Worm (Caenorhabditis elegans): ENCODE data around the gene H40L08.9.

DNA sequence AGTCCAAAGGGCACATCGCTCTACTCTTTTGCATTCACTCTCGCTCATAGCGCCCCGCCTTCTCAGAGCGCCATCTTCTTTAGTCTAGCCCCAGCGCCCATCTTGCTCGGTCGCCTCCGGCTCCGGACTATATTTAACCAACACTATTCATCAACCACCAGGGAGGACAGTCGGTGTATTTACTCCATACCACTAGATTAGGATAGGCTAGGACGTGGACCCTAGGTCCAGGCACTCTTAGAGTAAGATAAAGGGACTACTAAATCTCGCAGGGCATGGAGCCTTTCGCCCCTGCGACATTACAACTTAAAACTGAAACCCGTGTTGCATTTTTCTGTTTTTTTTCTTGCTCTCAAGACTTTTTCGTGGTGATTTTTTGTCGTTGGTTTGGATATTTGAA lies 28.7 kb downstream of the H40L08.9 start:
- TF ChIP-seq nhr-41 (GFP tag; IDR thresholded peaks at IDR 0.05) (no peak), hif-1 (tag; optimal IDR thresholded peaks at IDR 0.05) (no peak), lsy-2 (tag; optimal IDR thresholded peaks at IDR 0.05) (no peak), nhr-102 (tag; optimal IDR thresholded peaks at IDR 0.05) (no peak), nhr-6 (tag; optimal IDR thresholded peaks at IDR 0.05) (no peak), unc-62 (GFP tag; optimal IDR thresholded peaks at IDR 0.05 in 1 of 2) (peak in 1 of 2 experiments; percentile 57), unc-62 (tag; optimal IDR thresholded peaks at IDR 0.05) (no peak), daf-12 (tag; optimal IDR thresholded peaks at IDR 0.05) (no peak)
